Fruit fly (Drosophila melanogaster): ENCODE results near the gene ND-ACP.

DNA sequence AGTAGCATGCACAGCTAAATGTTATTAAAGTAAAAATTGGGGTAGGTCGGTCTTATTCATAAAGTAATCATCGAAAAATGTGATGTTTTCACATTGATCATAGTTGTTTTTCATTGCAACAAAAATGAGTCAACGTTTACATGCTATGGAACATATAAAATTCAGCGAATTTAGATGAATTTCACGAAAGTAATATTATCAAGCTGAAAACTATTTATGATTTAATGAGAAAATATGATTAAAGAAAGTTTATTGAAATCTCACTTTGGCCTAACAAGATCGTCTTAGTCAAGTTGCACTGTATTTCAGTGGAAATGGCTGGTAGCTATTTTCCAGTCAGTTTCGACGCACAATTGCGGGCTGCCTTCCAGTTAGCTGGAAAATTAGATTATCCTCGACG lies 19.2 kb downstream of the ND-ACP start:
- TF ChIP-seq CG8478 (optimal IDR thresholded peaks at IDR 0.05) (no peak), CTCF (optimal IDR thresholded peaks at IDR 0.05) (no peak)
